Worm (Caenorhabditis elegans) whole organism, late embryonic: ENCODE measurements around the gene Y42G9A.2.

Experiments used
- ama-1 ChIP-seq: fragments of 150-350 bp; optimal IDR thresholded peaks from 2 replicates; lab custom pipeline; 2014
- ceh-14 ChIP-seq: sonication (generic microtip); optimal IDR thresholded peaks from 2 replicates; lab custom pipeline; 2016; ENCODE audit warnings: missing genotype, missing genetic modification characterization, missing compliant biosample characterization
- ceh-30 ChIP-seq: fragments of 150-350 bp; optimal IDR thresholded peaks from 2 replicates; lab custom pipeline; 2014; ENCODE audit warnings: missing biosample characterization, missing genetic modification characterization
- ceh-45 ChIP-seq: fragments of 200-800 bp; sonication (Bioruptor generic); IDR thresholded peaks from 2 replicates; pipeline ENCODE4 v1.3.6; 2022; ENCODE audit warnings: missing genetic modification reagents, missing genetic modification characterization, missing compliant biosample characterization
- che-1 ChIP-seq: sonication (generic microtip); optimal IDR thresholded peaks from 2 replicates; lab custom pipeline; 2016; ENCODE audit warnings: mild to moderate bottlenecking, missing genetic modification characterization, missing compliant biosample characterization
- dmd-4 ChIP-seq: sonication (generic microtip); optimal IDR thresholded peaks from 2 replicates; lab custom pipeline; 2016; ENCODE audit warnings: borderline replicate concordance, missing genetic modification characterization, missing compliant biosample characterization
- eyg-1 ChIP-seq: sonication (generic microtip); optimal IDR thresholded peaks from 2 replicates; lab custom pipeline; 2016; ENCODE audit warnings: missing genotype, missing genetic modification characterization, missing compliant biosample characterization
- fkh-10 ChIP-seq: fragments of 150-350 bp; optimal IDR thresholded peaks from 2 replicates; lab custom pipeline; 2014; ENCODE audit warnings: missing biosample characterization, missing genetic modification reagents, missing genetic modification characterization
- nhr-11 ChIP-seq: fragments of 150-350 bp; optimal IDR thresholded peaks from 2 replicates; lab custom pipeline; 2014; ENCODE audit warnings: missing biosample characterization, missing genetic modification characterization
- pha-4 ChIP-seq: fragments of 150-350 bp; optimal IDR thresholded peaks from 2 replicates; lab custom pipeline; 2018; ENCODE audit warnings: missing biosample characterization, missing genetic modification reagents, missing genetic modification characterization
- sox-4 ChIP-seq: sonication (generic microtip); optimal IDR thresholded peaks from 2 replicates; lab custom pipeline; 2017; ENCODE audit warnings: mild to moderate bottlenecking, missing genetic modification characterization, inconsistent platforms, missing compliant biosample characterization
- unc-55 ChIP-seq: sonication (generic microtip); optimal IDR thresholded peaks from 2 replicates; lab custom pipeline; 2017; ENCODE audit warnings: missing biosample characterization, missing genetic modification reagents, missing genetic modification characterization

- TF ChIP-seq sox-4 (no peak), ceh-30 (no peak), unc-55 (GFP tag; lab: Kevin White, UChicago) (no peak), pha-4 (tag; lab: Kevin White, UChicago) (no peak), fkh-10 (GFP tag; lab: Kevin White, UChicago) (no peak), che-1 (tag; lab: Kevin White, UChicago) (no peak), nhr-11 (tag; lab: Kevin White, UChicago) (no peak), dmd-4 (tag; lab: Kevin White, UChicago) (no peak), eyg-1 (no peak), ama-1 (lab: Kevin White, UChicago) (no peak), ceh-45 (GFP tag; lab: Robert Waterston, UW) (no peak), ceh-14 (tag; lab: Kevin White, UChicago) (no peak)
These were observed 46.5 kb downstream of the Y42G9A.2 start, which contains the start of gene ugt-66 for ce11 chrIII:6194480-6194879.
